Worm (Caenorhabditis elegans) whole organism, young adult: ENCODE measurements around the gene C15H11.11.

Source experiments
- B0035.1 ChIP-seq: sonication (generic microtip); optimal IDR thresholded peaks from 2 replicates; lab custom pipeline; 2016; ENCODE audit warnings: missing genetic modification characterization, mild to moderate bottlenecking, missing compliant biosample characterization, missing genotype, missing genetic modification reagents
- C06A6.2 ChIP-seq: fragments of 200-800 bp; sonication (Bioruptor generic); conservative IDR thresholded peaks from 2 replicates; pipeline ENCODE4 v1.3.6; 2022; ENCODE audit warnings: missing genetic modification characterization, missing compliant biosample characterization
- F22D6.2 ChIP-seq: sonication (generic microtip); optimal IDR thresholded peaks from 2 replicates; lab custom pipeline; 2016; ENCODE audit warnings: mild to moderate bottlenecking, missing genetic modification characterization, missing compliant biosample characterization
- F37B4.10 ChIP-seq: fragments of 200-800 bp; sonication (Bioruptor generic); IDR thresholded peaks from 2 replicates; pipeline ENCODE4 v1.3.6; 2022; ENCODE audit warnings: missing genetic modification characterization, missing compliant biosample characterization
- F49E8.2 ChIP-seq: sonication (generic microtip); optimal IDR thresholded peaks from 3 replicates; lab custom pipeline; 2017; ENCODE audit warnings: missing genetic modification characterization, mild to moderate bottlenecking, missing compliant biosample characterization, antibody characterized with exemption, moderate library complexity; ENCODE audit not compliant: insufficient read depth
- F57C9.4 ChIP-seq: sonication (generic microtip); optimal IDR thresholded peaks from 2 replicates; lab custom pipeline; 2017; ENCODE audit warnings: mild to moderate bottlenecking, missing genetic modification characterization, missing compliant biosample characterization
- K11D2.4 ChIP-seq: fragments of 200-800 bp; sonication (Bioruptor generic); IDR thresholded peaks from 2 replicates; pipeline ENCODE4 v1.3.6; 2022; ENCODE audit warnings: missing genetic modification reagents, missing genetic modification characterization, missing compliant biosample characterization
- Y53F4B.3 ChIP-seq: fragments of 200-800 bp; sonication (Bioruptor generic); IDR thresholded peaks from 2 replicates; pipeline ENCODE4 v1.3.6; 2022; ENCODE audit warnings: missing genetic modification reagents, missing genetic modification characterization, missing compliant biosample characterization
- Y79H2A.3 ChIP-seq: fragments of 200-800 bp; sonication (Bioruptor generic); conservative IDR thresholded peaks from 2 replicates; pipeline ENCODE4 v1.3.6; 2022; ENCODE audit warnings: missing genetic modification reagents, missing genetic modification characterization, missing compliant biosample characterization
- Y95B8A.8 ChIP-seq: fragments of 200-800 bp; sonication (Bioruptor generic); IDR thresholded peaks from 2 replicates; pipeline ENCODE4 v1.3.6; 2022; ENCODE audit warnings: missing genetic modification reagents, missing genetic modification characterization, missing compliant biosample characterization
- ama-1 ChIP-seq, 3 experiments: fragments of 150-350 bp in 1 of 3; sonication (generic microtip) in 2 of 3; optimal IDR thresholded peaks; 2 replicates each; lab custom pipeline; 2014 to 2018; ENCODE audit warnings: missing biosample characterization in 2 of 3, missing genetic modification characterization in 2 of 3, missing genetic modification reagents in 2 of 3
- bed-2 ChIP-seq: fragments of 200-800 bp; sonication (Bioruptor generic); IDR thresholded peaks from 2 replicates; pipeline ENCODE4 v1.3.6; 2022; ENCODE audit warnings: missing genetic modification reagents, missing genetic modification characterization, missing compliant biosample characterization
- cebp-1 ChIP-seq, 2 experiments: fragments of 200-800 bp in 1 of 2; sonication (Bioruptor generic) in 1 of 2; sonication (generic microtip) in 1 of 2; IDR thresholded peaks in 1 of 2; optimal IDR thresholded peaks in 1 of 2; 2 replicates each; pipeline versions ENCODE4 v1.3.6 to Lab custom; 2017 to 2022; ENCODE audit warnings: missing compliant biosample characterization in 2 of 2, missing genetic modification characterization in 2 of 2, mild to moderate bottlenecking in 1 of 2, missing genetic modification reagents in 1 of 2, moderate library complexity in 1 of 2
- ceh-27 ChIP-seq: fragments of 200-800 bp; sonication (Bioruptor generic); optimal IDR thresholded peaks from 2 replicates; lab custom pipeline; 2018; ENCODE audit warnings: mild to moderate bottlenecking, missing genetic modification characterization, moderate library complexity, missing compliant biosample characterization
- ceh-79 ChIP-seq: sonication (generic microtip); optimal IDR thresholded peaks from 2 replicates; lab custom pipeline; 2017; ENCODE audit warnings: mild to moderate bottlenecking, missing genetic modification characterization, missing compliant biosample characterization
- ceh-91 ChIP-seq: fragments of 200-800 bp; sonication (Bioruptor generic); IDR thresholded peaks from 2 replicates; pipeline ENCODE4 v1.3.6; 2022; ENCODE audit warnings: missing genetic modification reagents, missing genetic modification characterization, missing compliant biosample characterization
- chd-7 ChIP-seq: sonication (generic microtip); optimal IDR thresholded peaks from 2 replicates; lab custom pipeline; 2016; ENCODE audit warnings: mild to moderate bottlenecking, missing genetic modification characterization, moderate library complexity, missing compliant biosample characterization
- dox-1 ChIP-seq: fragments of 200-800 bp; sonication (Bioruptor generic); IDR thresholded peaks from 2 replicates; pipeline ENCODE4 v1.3.6; 2022; ENCODE audit warnings: missing genetic modification reagents, missing genetic modification characterization, missing compliant biosample characterization
- egl-18 ChIP-seq: fragments of 200-800 bp; sonication (Bioruptor generic); IDR thresholded peaks from 2 replicates; pipeline ENCODE4 v1.3.6; 2022; ENCODE audit warnings: missing genetic modification reagents, missing genetic modification characterization, missing compliant biosample characterization
- egrh-3 ChIP-seq: fragments of 200-800 bp; sonication (Bioruptor generic); IDR thresholded peaks from 2 replicates; pipeline ENCODE4 v1.3.6; 2022; ENCODE audit warnings: missing genetic modification reagents, missing genetic modification characterization, missing compliant biosample characterization
- ekl-4 ChIP-seq: fragments of 200-800 bp; sonication (Bioruptor generic); IDR thresholded peaks from 2 replicates; pipeline ENCODE4 v1.3.6; 2022; ENCODE audit warnings: missing genetic modification reagents, missing genetic modification characterization, missing compliant biosample characterization
- ets-4 ChIP-seq: fragments of 200-800 bp; sonication (Bioruptor generic); optimal IDR thresholded peaks from 2 replicates; lab custom pipeline; 2018; ENCODE audit warnings: mild to moderate bottlenecking, missing genetic modification characterization, missing compliant biosample characterization
- him-1 ChIP-seq: sonication (generic microtip); optimal IDR thresholded peaks from 2 replicates; lab custom pipeline; 2016; ENCODE audit warnings: missing genotype, missing genetic modification reagents, missing genetic modification characterization, missing compliant biosample characterization
- let-526 ChIP-seq: fragments of 200-800 bp; sonication (Bioruptor generic); IDR thresholded peaks from 2 replicates; pipeline ENCODE4 v1.3.6; 2022; ENCODE audit warnings: missing genetic modification reagents, missing genetic modification characterization, missing compliant biosample characterization
- lin-35 ChIP-seq, 3 experiments: fragments of 150-350 bp in 2 of 3; sonication (generic microtip) in 1 of 3; optimal IDR thresholded peaks; 2 replicates each; lab custom pipeline; 2014 to 2018; ENCODE audit warnings: missing biosample characterization in 3 of 3, missing genetic modification characterization in 3 of 3, missing genetic modification reagents in 3 of 3
- lin-40 ChIP-seq: sonication (generic microtip); optimal IDR thresholded peaks from 2 replicates; lab custom pipeline; 2016; ENCODE audit warnings: missing genetic modification characterization, mild to moderate bottlenecking, missing compliant biosample characterization, missing genotype, missing genetic modification reagents
- madf-8 ChIP-seq: fragments of 200-800 bp; sonication (Bioruptor generic); conservative IDR thresholded peaks from 2 replicates; pipeline ENCODE4 v1.3.6; 2022; ENCODE audit warnings: missing genetic modification reagents, missing genetic modification characterization, missing compliant biosample characterization
- mcd-1 ChIP-seq: fragments of 200-800 bp; sonication (Bioruptor generic); IDR thresholded peaks from 2 replicates; pipeline ENCODE4 v1.3.6; 2022; ENCODE audit warnings: missing genetic modification reagents, missing genetic modification characterization, missing compliant biosample characterization
- mel-28 ChIP-seq: sonication (generic microtip); optimal IDR thresholded peaks from 2 replicates; lab custom pipeline; 2016; ENCODE audit warnings: borderline replicate concordance, mild to moderate bottlenecking, missing genetic modification characterization, missing compliant biosample characterization
- nfya-1 ChIP-seq: sonication (generic microtip); optimal IDR thresholded peaks from 2 replicates; lab custom pipeline; 2017; ENCODE audit warnings: antibody characterized with exemption, missing compliant biosample characterization, missing genetic modification characterization, borderline replicate concordance; ENCODE audit not compliant: insufficient read depth
- nhr-120 ChIP-seq: fragments of 200-800 bp; sonication (Bioruptor generic); IDR thresholded peaks from 2 replicates; pipeline ENCODE4 v1.3.6; 2022; ENCODE audit warnings: missing genetic modification characterization, missing compliant biosample characterization
- nhr-179 ChIP-seq: sonication (generic microtip); optimal IDR thresholded peaks from 2 replicates; lab custom pipeline; 2016; ENCODE audit warnings: mild to moderate bottlenecking, missing genetic modification characterization, missing compliant biosample characterization
- nhr-27 ChIP-seq: fragments of 200-800 bp; sonication (Bioruptor generic); optimal IDR thresholded peaks from 2 replicates; lab custom pipeline; 2018; ENCODE audit warnings: mild to moderate bottlenecking, missing genetic modification characterization, moderate library complexity, missing compliant biosample characterization
- nhr-80 ChIP-seq: sonication (generic microtip); optimal IDR thresholded peaks from 2 replicates; lab custom pipeline; 2016; ENCODE audit warnings: missing genetic modification characterization, missing compliant biosample characterization
- nhr-90 ChIP-seq: sonication (generic microtip); optimal IDR thresholded peaks from 2 replicates; lab custom pipeline; 2016; ENCODE audit warnings: missing genotype, mild to moderate bottlenecking, missing genetic modification characterization, missing compliant biosample characterization
- rpc-1 ChIP-seq, 2 experiments: fragments of 150-350 bp in 1 of 2; sonication (generic microtip) in 1 of 2; optimal IDR thresholded peaks; 2 replicates each; lab custom pipeline; 2014 to 2018; ENCODE audit warnings: missing biosample characterization in 1 of 2, missing genetic modification characterization in 1 of 2, missing genetic modification reagents in 1 of 2, missing genotype in 1 of 2
- sdz-38 ChIP-seq: sonication (generic microtip); optimal IDR thresholded peaks from 2 replicates; lab custom pipeline; 2016; ENCODE audit warnings: missing genotype, missing genetic modification characterization, missing compliant biosample characterization
- sea-2 ChIP-seq: fragments of 200-800 bp; sonication (Bioruptor generic); IDR thresholded peaks from 2 replicates; pipeline ENCODE4 v1.3.6; 2022; ENCODE audit warnings: missing genetic modification characterization, missing compliant biosample characterization
- snpc-1.1 ChIP-seq: sonication (generic microtip); optimal IDR thresholded peaks from 2 replicates; lab custom pipeline; 2017; ENCODE audit warnings: missing genetic modification characterization, mild to moderate bottlenecking, missing compliant biosample characterization, antibody characterized with exemption, moderate library complexity, missing genotype, missing genetic modification reagents; ENCODE audit not compliant: insufficient read depth
- snpc-4 ChIP-seq, 5 experiments: fragments of 150-350 bp in 1 of 5; sonication (generic microtip) in 4 of 5; optimal IDR thresholded peaks; 2 replicates each; lab custom pipeline; 2014 to 2018; ENCODE audit warnings: missing genetic modification characterization in 5 of 5, missing biosample characterization in 3 of 5, antibody characterized with exemption in 2 of 5, mild to moderate bottlenecking in 2 of 5, missing compliant biosample characterization in 2 of 5, missing genotype in 2 of 5, moderate library complexity in 2 of 5, missing genetic modification reagents in 1 of 5
- somi-1 ChIP-seq: fragments of 200-800 bp; sonication (Bioruptor generic); optimal IDR thresholded peaks from 2 replicates; lab custom pipeline; 2018; ENCODE audit warnings: mild to moderate bottlenecking, missing genetic modification characterization, missing compliant biosample characterization
- tbx-9 ChIP-seq: sonication (generic microtip); optimal IDR thresholded peaks from 2 replicates; lab custom pipeline; 2016; ENCODE audit warnings: borderline replicate concordance, missing genetic modification characterization, inconsistent platforms, missing compliant biosample characterization
- tlf-1 ChIP-seq: fragments of 200-800 bp; sonication (Bioruptor generic); optimal IDR thresholded peaks from 2 replicates; lab custom pipeline; 2018; ENCODE audit warnings: mild to moderate bottlenecking, missing genetic modification characterization, missing compliant biosample characterization
- zfh-2 ChIP-seq: fragments of 200-800 bp; sonication (Bioruptor generic); conservative IDR thresholded peaks from 2 replicates; pipeline ENCODE4 v1.3.6; 2022; ENCODE audit warnings: missing genetic modification reagents, missing genetic modification characterization, missing compliant biosample characterization

C15H11.11 gene

ce11 chrV:14368272-14369052 is 46.8 kb upstream of the C15H11.11 start:
- 0 out of 2 replicates have a peak, but pooled peaks have one; percentile 30 for TF ChIP-seq K11D2.4 (GFP tag; lab: Robert Waterston, UW)
- TF ChIP-seq somi-1 (GFP tag; lab: Kevin White, UChicago), result peak; percentile 50
- TF ChIP-seq nhr-90 (tag; lab: Kevin White, UChicago), result no peak
- TF ChIP-seq tlf-1 (GFP tag; lab: Kevin White, UChicago), result no peak
- TF ChIP-seq snpc-4 (GFP tag; optimal IDR thresholded peaks at IDR 0.05; lab: Kevin White, UChicago), result no peak
- peak in 1 of 4 experiments; percentile 28 for TF ChIP-seq snpc-4 (tag; optimal IDR thresholded peaks at IDR 0.05; lab: Kevin White, UChicago)
- TF ChIP-seq ceh-27 (GFP tag; lab: Kevin White, UChicago), result peak; percentile 55
- TF ChIP-seq Y79H2A.3 (GFP tag; lab: Robert Waterston, UW), result no peak
- no peak for TF ChIP-seq Y95B8A.8
- no peak for TF ChIP-seq him-1 (tag; lab: Kevin White, UChicago)
- TF ChIP-seq ama-1 (optimal IDR thresholded peaks at IDR 0.05; lab: Kevin White, UChicago), result no peak
- TF ChIP-seq ama-1 (GFP tag; optimal IDR thresholded peaks at IDR 0.05; lab: Kevin White, UChicago), result no peak
- TF ChIP-seq C06A6.2 (GFP tag; lab: Robert Waterston, UW), result 0 out of 2 replicates have a peak, but pooled peaks have one; percentile 24
- no peak for TF ChIP-seq rpc-1 (optimal IDR thresholded peaks at IDR 0.05; lab: Kevin White, UChicago)
- TF ChIP-seq rpc-1 (tag; optimal IDR thresholded peaks at IDR 0.05; lab: Kevin White, UChicago), result no peak
- TF ChIP-seq dox-1 (GFP tag; lab: Robert Waterston, UW), result peak; percentile 45; the same call in 1 of the 2 replicates
- no peak for TF ChIP-seq ceh-91 (GFP tag; lab: Robert Waterston, UW)
- TF ChIP-seq F49E8.2 (tag; lab: Kevin White, UChicago), result no peak
- TF ChIP-seq B0035.1 (tag; lab: Kevin White, UChicago), result no peak
- no peak for TF ChIP-seq nfya-1 (tag; lab: Kevin White, UChicago)
- no peak for TF ChIP-seq F57C9.4
- no peak for TF ChIP-seq F22D6.2 (tag; lab: Kevin White, UChicago)
- TF ChIP-seq ekl-4, result no peak
- TF ChIP-seq nhr-120 (GFP tag; lab: Robert Waterston, UW), result no peak
- peak in 1 of 3 experiments; percentile 40 for TF ChIP-seq lin-35 (GFP tag; optimal IDR thresholded peaks at IDR 0.05; lab: Kevin White, UChicago)
- TF ChIP-seq let-526 (GFP tag; lab: Robert Waterston, UW), result no peak
- no peak for TF ChIP-seq ceh-79
- no peak for TF ChIP-seq bed-2 (GFP tag; lab: Robert Waterston, UW)
- TF ChIP-seq cebp-1 (GFP tag; IDR thresholded peaks at IDR 0.05; lab: Robert Waterston, UW), result no peak
- TF ChIP-seq cebp-1 (tag; optimal IDR thresholded peaks at IDR 0.05; lab: Kevin White, UChicago), result no peak
- no peak for TF ChIP-seq sea-2
- TF ChIP-seq lin-40, result peak; percentile 70
- peak; percentile 98 for TF ChIP-seq zfh-2 (GFP tag; lab: Robert Waterston, UW)
- no peak for TF ChIP-seq F37B4.10 (GFP tag; lab: Robert Waterston, UW)
- TF ChIP-seq egrh-3 (GFP tag; lab: Robert Waterston, UW), result peak; percentile 78; the same call in 1 of the 2 replicates
- peak; percentile 49 for TF ChIP-seq nhr-80 (tag; lab: Kevin White, UChicago)
- peak; percentile 22 for TF ChIP-seq chd-7 (tag; lab: Kevin White, UChicago)
- no peak for TF ChIP-seq tbx-9 (tag; lab: Kevin White, UChicago)
- TF ChIP-seq egl-18 (GFP tag; lab: Robert Waterston, UW), result no peak
- TF ChIP-seq madf-8 (GFP tag; lab: Robert Waterston, UW), result no peak
- TF ChIP-seq Y53F4B.3 (GFP tag; lab: Robert Waterston, UW), result no peak
- TF ChIP-seq nhr-27 (tag; lab: Kevin White, UChicago), result no peak
- no peak for TF ChIP-seq mel-28
- no peak for TF ChIP-seq nhr-179 (tag; lab: Kevin White, UChicago)
- no peak for TF ChIP-seq snpc-1.1 (tag; lab: Kevin White, UChicago)
- no peak for TF ChIP-seq sdz-38 (tag; lab: Kevin White, UChicago)
- TF ChIP-seq ets-4, result no peak
- 0 out of 2 replicates have a peak, but pooled peaks have one; percentile 26 for TF ChIP-seq mcd-1 (GFP tag; lab: Robert Waterston, UW)
